Worm (Caenorhabditis elegans) whole organism, early embryonic: ENCODE results near the gene D2096.11.

Experiments
- B0310.2 ChIP-seq: sonication (generic microtip); optimal IDR thresholded peaks from 2 replicates; lab custom pipeline; 2016; ENCODE audit warnings: mild to moderate bottlenecking, missing genetic modification characterization, missing compliant biosample characterization
- F13C5.2 ChIP-seq: sonication (generic microtip); optimal IDR thresholded peaks from 2 replicates; lab custom pipeline; 2017; ENCODE audit warnings: mild to moderate bottlenecking, missing genetic modification characterization, inconsistent platforms, missing compliant biosample characterization
- aly-1 ChIP-seq: sonication (generic microtip); optimal IDR thresholded peaks from 2 replicates; lab custom pipeline; 2016; ENCODE audit warnings: missing genetic modification characterization, missing compliant biosample characterization
- ama-1 ChIP-seq: fragments of 150-350 bp; optimal IDR thresholded peaks from 2 replicates; lab custom pipeline; 2014
- ceh-13 ChIP-seq: fragments of 200-800 bp; sonication (Bioruptor generic); optimal IDR thresholded peaks from 2 replicates; lab custom pipeline; 2018; ENCODE audit warnings: mild to moderate bottlenecking, missing genetic modification characterization, missing compliant biosample characterization
- ceh-36 ChIP-seq: sonication (generic microtip); optimal IDR thresholded peaks from 2 replicates; lab custom pipeline; 2016; ENCODE audit warnings: missing genetic modification characterization, inconsistent platforms, missing compliant biosample characterization
- ets-7 ChIP-seq: sonication (generic microtip); optimal IDR thresholded peaks from 2 replicates; lab custom pipeline; 2016; ENCODE audit warnings: missing genotype, missing genetic modification characterization, missing compliant biosample characterization
- flt-1 ChIP-seq: fragments of 200-800 bp; sonication (Bioruptor generic); IDR thresholded peaks from 2 replicates; pipeline ENCODE4 v1.3.6; 2022; ENCODE audit warnings: missing genetic modification characterization, missing compliant biosample characterization
- hmbx-1 ChIP-seq: sonication (generic microtip); optimal IDR thresholded peaks from 2 replicates; lab custom pipeline; 2016; ENCODE audit warnings: mild to moderate bottlenecking, missing genetic modification characterization, missing compliant biosample characterization
- hmg-4 ChIP-seq: fragments of 200-800 bp; sonication (Bioruptor generic); optimal IDR thresholded peaks from 2 replicates; lab custom pipeline; 2018; ENCODE audit warnings: mild to moderate bottlenecking, missing genetic modification characterization, missing compliant biosample characterization
- hnd-1 ChIP-seq: sonication (generic microtip); optimal IDR thresholded peaks from 2 replicates; lab custom pipeline; 2016; ENCODE audit warnings: missing genetic modification characterization, missing compliant biosample characterization
- pes-1 ChIP-seq: fragments of 200-800 bp; sonication (Bioruptor generic); IDR thresholded peaks from 2 replicates; pipeline ENCODE4 v1.3.6; 2022; ENCODE audit warnings: missing genetic modification reagents, missing genetic modification characterization, missing compliant biosample characterization
- scrt-1 ChIP-seq: fragments of 200-800 bp; sonication (Bioruptor generic); IDR thresholded peaks from 2 replicates; pipeline ENCODE4 v1.3.6; 2022; ENCODE audit warnings: missing genetic modification characterization, missing compliant biosample characterization
- sea-1 ChIP-seq: fragments of 200-800 bp; sonication (Bioruptor generic); conservative IDR thresholded peaks from 2 replicates; pipeline ENCODE4 v1.3.6; 2022; ENCODE audit warnings: missing genetic modification characterization, missing compliant biosample characterization
- tbx-11 ChIP-seq: fragments of 200-800 bp; sonication (Bioruptor generic); IDR thresholded peaks from 2 replicates; pipeline ENCODE4 v1.3.6; 2022; ENCODE audit warnings: missing genetic modification characterization, missing compliant biosample characterization
- tbx-37 ChIP-seq: fragments of 200-800 bp; sonication (Bioruptor generic); conservative IDR thresholded peaks from 2 replicates; pipeline ENCODE4 v1.3.6; 2022; ENCODE audit warnings: missing genetic modification reagents, missing genetic modification characterization, missing compliant biosample characterization
- tra-4 ChIP-seq: sonication (generic microtip); optimal IDR thresholded peaks from 2 replicates; lab custom pipeline; 2017; ENCODE audit warnings: missing genetic modification characterization, missing compliant biosample characterization

Gene D2096.11

DNA sequence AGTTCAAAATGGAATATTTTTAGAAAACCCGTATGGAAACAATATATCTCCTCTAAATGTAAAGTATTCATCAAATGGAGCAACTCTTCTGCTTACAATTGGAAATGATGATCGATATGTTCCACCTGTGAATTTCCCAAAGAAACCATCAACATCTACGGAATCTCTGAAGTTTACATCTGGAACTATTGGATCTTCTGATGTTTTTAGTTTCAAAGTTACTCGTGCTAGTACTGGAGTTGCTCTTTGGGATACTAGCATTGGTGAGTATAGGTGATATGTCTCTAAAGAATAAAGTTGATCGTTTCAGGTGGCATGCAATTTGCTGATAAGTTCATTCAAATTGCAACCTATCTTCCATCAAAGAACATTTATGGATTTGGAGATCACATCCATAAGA lies 26.1 kb downstream of the D2096.11 start:
- no peak for TF ChIP-seq hmg-4 (GFP tag; lab: Kevin White, UChicago)
- TF ChIP-seq ceh-13 (GFP tag; lab: Kevin White, UChicago), result no peak
- TF ChIP-seq ama-1 (lab: Kevin White, UChicago), result no peak
- no peak for TF ChIP-seq tbx-11 (GFP tag; lab: Robert Waterston, UW)
- TF ChIP-seq aly-1 (tag; lab: Kevin White, UChicago), result no peak
- TF ChIP-seq ceh-36 (tag; lab: Kevin White, UChicago), result no peak
- TF ChIP-seq sea-1 (GFP tag; lab: Robert Waterston, UW), result no peak
- TF ChIP-seq ets-7, result no peak
- no peak for TF ChIP-seq B0310.2
- TF ChIP-seq tbx-37 (GFP tag; lab: Robert Waterston, UW), result no peak
- TF ChIP-seq tra-4, result no peak

ce11 chrIV:8366295-8366694 lies 27.7 kb downstream of the D2096.11 start, which contains the start of gene aagr-1:
aagr-1 (plus strand) TSS chrIV:8366521.
- no peak for TF ChIP-seq ceh-36 (tag; lab: Kevin White, UChicago)
- no peak for TF ChIP-seq tbx-11 (GFP tag; lab: Robert Waterston, UW)
- TF ChIP-seq ets-7, result no peak
- TF ChIP-seq tbx-37 (GFP tag; lab: Robert Waterston, UW), result no peak
- TF ChIP-seq aly-1 (tag; lab: Kevin White, UChicago), result no peak
- no peak for TF ChIP-seq B0310.2
- no peak for TF ChIP-seq F13C5.2
- no peak for TF ChIP-seq scrt-1
- TF ChIP-seq pes-1 (GFP tag; lab: Robert Waterston, UW), result no peak
- TF ChIP-seq hnd-1 (tag; lab: Kevin White, UChicago), result no peak
- TF ChIP-seq sea-1 (GFP tag; lab: Robert Waterston, UW), result no peak
- TF ChIP-seq ama-1 (lab: Kevin White, UChicago), result no peak
- no peak for TF ChIP-seq hmg-4 (GFP tag; lab: Kevin White, UChicago)
- no peak for TF ChIP-seq ceh-13 (GFP tag; lab: Kevin White, UChicago)
- no peak for TF ChIP-seq hmbx-1 (tag; lab: Kevin White, UChicago)
- no peak for TF ChIP-seq tra-4
- no peak for TF ChIP-seq flt-1 (GFP tag; lab: Robert Waterston, UW)

DNA sequence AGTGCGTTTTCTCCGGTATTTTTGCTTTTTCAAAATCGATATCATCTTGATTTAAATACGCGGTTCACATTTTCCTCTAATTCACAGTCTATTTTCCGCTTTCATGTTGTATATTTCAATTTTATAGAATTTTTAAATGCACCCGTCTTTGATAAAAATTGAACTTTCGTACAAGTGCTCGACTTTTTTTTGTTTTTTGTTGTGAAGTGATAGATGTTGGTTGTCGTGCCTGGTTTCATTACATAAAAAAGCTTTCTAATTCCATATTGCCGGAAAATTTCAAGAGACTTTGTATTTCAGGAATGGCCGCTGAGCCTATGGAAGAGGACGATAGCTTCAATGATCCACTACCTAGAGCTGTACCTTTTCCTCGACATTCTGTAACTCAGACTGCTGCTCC lies 30.8 kb downstream of the D2096.11 start, which contains the start of gene D2096.12:
Gene D2096.12 (plus strand): TSS at position 301 of the 400 bp plus-strand sequence.
- TF ChIP-seq F13C5.2, result no peak
- TF ChIP-seq pes-1 (GFP tag; lab: Robert Waterston, UW), result no peak
- no peak for TF ChIP-seq tra-4
- TF ChIP-seq hmg-4 (GFP tag; lab: Kevin White, UChicago), result no peak

DNA sequence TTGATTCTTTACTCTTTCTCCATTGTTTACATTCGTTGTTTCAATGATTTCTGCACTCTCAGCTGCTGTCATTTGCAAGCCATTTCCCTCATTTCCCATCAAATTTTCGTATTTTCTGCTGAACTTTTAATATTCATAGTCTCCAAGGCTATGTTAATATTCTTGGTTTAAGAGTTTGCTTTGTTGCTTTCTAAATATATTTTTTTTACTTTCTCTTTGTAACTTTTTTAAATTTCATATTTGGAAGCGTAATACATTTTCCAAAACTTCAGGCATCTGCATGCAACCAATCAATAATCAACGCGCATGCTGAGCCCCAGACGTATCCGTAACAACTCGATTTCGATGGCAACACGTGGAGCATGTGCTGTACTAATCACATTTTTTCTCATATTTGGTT lies 33.2 kb downstream of the D2096.11 start, which contains the start of gene sqv-1:
Gene sqv-1 (plus strand): TSS at position 301 of the 400 bp plus-strand sequence.
- no peak for TF ChIP-seq ceh-36 (tag; lab: Kevin White, UChicago)

DNA sequence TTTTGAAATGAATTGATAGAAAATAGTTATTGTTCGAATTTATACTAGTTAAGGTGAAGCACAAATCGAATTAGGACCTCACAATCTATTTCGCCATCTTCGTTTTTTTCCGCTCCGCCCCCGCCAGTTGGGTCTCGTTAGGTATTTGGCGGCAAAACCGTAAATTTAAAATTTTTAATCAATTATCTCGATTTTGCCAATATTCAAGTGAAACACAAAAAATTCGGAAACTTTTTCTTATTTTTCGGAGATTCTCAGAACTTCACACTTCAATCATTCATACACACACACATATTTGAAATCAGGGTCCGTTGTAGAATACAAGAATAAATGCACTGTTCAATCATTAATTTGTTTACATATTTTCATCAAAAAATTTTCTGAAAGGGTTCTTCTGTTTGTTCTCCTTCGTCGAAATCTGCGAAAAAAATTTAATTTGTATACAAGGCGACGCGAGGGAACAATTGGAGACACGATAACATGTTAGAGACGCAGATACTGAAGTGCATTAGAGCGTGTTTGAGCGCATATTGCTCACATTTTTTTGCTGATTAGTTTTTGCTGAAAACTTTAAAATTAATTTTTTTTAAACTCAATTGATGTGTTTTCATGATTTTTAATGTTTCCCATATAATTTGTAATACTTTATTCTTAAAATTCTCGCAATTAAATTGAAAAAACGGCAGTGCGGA lies 34.1 kb downstream of the D2096.11 start, which contains the start of gene D2096.5:
Gene D2096.5 (minus strand): TSS at position 51 of the 692 bp plus-strand sequence.
- TF ChIP-seq hnd-1 (tag; lab: Kevin White, UChicago) (no peak), aly-1 (tag; lab: Kevin White, UChicago) (no peak), flt-1 (GFP tag; lab: Robert Waterston, UW) (no peak), F13C5.2 (no peak), ets-7 (no peak), tra-4 (no peak), tbx-37 (GFP tag; lab: Robert Waterston, UW) (no peak), tbx-11 (GFP tag; lab: Robert Waterston, UW) (no peak), ama-1 (lab: Kevin White, UChicago) (no peak), ceh-13 (GFP tag; lab: Kevin White, UChicago) (no peak), hmg-4 (GFP tag; lab: Kevin White, UChicago) (no peak), ceh-36 (tag; lab: Kevin White, UChicago) (no peak), hmbx-1 (tag; lab: Kevin White, UChicago) (no peak), scrt-1 (no peak), B0310.2 (no peak)

- TF ChIP-seq hnd-1 (tag; lab: Kevin White, UChicago) (no peak), B0310.2 (no peak), ama-1 (lab: Kevin White, UChicago) (no peak), F13C5.2 (no peak), tbx-37 (GFP tag; lab: Robert Waterston, UW) (no peak), tra-4 (no peak), ceh-36 (tag; lab: Kevin White, UChicago) (no peak), scrt-1 (no peak), aly-1 (tag; lab: Kevin White, UChicago) (no peak), pes-1 (GFP tag; lab: Robert Waterston, UW) (no peak), hmbx-1 (tag; lab: Kevin White, UChicago) (no peak), sea-1 (GFP tag; lab: Robert Waterston, UW) (no peak), ceh-13 (GFP tag; lab: Kevin White, UChicago) (no peak), flt-1 (GFP tag; lab: Robert Waterston, UW) (no peak), ets-7 (no peak), tbx-11 (GFP tag; lab: Robert Waterston, UW) (no peak)
Measured at ce11 chrIV:8358492-8358891, 35.5 kb downstream of the D2096.11 start, which contains the start of gene D2096.13. D2096.13 (minus strand) TSS chrIV:8358592.

- no peak for TF ChIP-seq ceh-36 (tag; lab: Kevin White, UChicago)
- TF ChIP-seq flt-1 (GFP tag; lab: Robert Waterston, UW), result no peak
- no peak for TF ChIP-seq tra-4
Measured at ce11 chrIV:8357299-8357698, 36.7 kb downstream of the D2096.11 start.

DNA sequence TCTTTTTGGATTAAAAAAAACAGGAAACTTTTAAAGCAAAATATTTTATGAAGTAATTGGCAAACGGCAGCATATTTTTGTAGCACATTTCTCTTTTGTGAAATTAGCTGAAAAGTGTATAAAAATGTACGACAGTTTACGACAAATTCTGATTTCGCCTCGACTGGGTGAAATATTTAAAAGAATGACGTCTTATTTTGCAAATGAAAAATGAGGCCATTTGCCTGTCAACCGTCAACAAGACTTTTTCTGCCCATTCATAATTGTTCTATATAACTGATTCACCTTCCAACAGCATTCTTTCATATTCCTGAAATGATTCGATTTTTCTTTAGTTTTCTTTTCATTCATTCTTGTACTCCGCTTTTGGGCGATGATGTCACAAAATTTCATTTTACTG lies 38.4 kb downstream of the D2096.11 start, which contains the start of the genes F17E9.2 and col-116:
Gene F17E9.2 (plus strand): TSS at position 301 of the 400 bp plus-strand sequence.
Gene col-116 (plus strand): TSS at position 315 of the 400 bp plus-strand sequence.
- no peak for TF ChIP-seq ets-7
- TF ChIP-seq aly-1 (tag; lab: Kevin White, UChicago), result no peak
- no peak for TF ChIP-seq ama-1 (lab: Kevin White, UChicago)
- TF ChIP-seq ceh-13 (GFP tag; lab: Kevin White, UChicago), result no peak
- TF ChIP-seq hmbx-1 (tag; lab: Kevin White, UChicago), result no peak
- TF ChIP-seq pes-1 (GFP tag; lab: Robert Waterston, UW), result no peak
- no peak for TF ChIP-seq tra-4
- no peak for TF ChIP-seq F13C5.2
- no peak for TF ChIP-seq sea-1 (GFP tag; lab: Robert Waterston, UW)
- TF ChIP-seq tbx-11 (GFP tag; lab: Robert Waterston, UW), result no peak
- TF ChIP-seq B0310.2, result no peak
- no peak for TF ChIP-seq flt-1 (GFP tag; lab: Robert Waterston, UW)
- TF ChIP-seq ceh-36 (tag; lab: Kevin White, UChicago), result no peak
- TF ChIP-seq hmg-4 (GFP tag; lab: Kevin White, UChicago), result no peak
